Worm (Caenorhabditis elegans) whole organism, midembryonic: Measurements from ENCODE around the gene ttc-37.

Experiments used
- cog-1 ChIP-seq: sonication (generic microtip); optimal IDR thresholded peaks from 2 replicates; lab custom pipeline; 2016; ENCODE audit warnings: missing genetic modification characterization, missing compliant biosample characterization
- med-1 ChIP-seq: sonication (generic microtip); optimal IDR thresholded peaks from 2 replicates; lab custom pipeline; 2017; ENCODE audit warnings: missing genetic modification characterization, mild to moderate bottlenecking, missing compliant biosample characterization, antibody characterized with exemption, missing genetic modification reagents; ENCODE audit not compliant: insufficient read depth
- tab-1 ChIP-seq: fragments of 200-800 bp; sonication (Bioruptor generic); IDR thresholded peaks from 2 replicates; pipeline ENCODE4 v1.3.6; 2022; ENCODE audit warnings: missing genetic modification characterization, missing compliant biosample characterization
- ztf-23 ChIP-seq: fragments of 200-800 bp; sonication (Bioruptor generic); IDR thresholded peaks from 2 replicates; pipeline ENCODE4 v1.3.6; 2022; ENCODE audit warnings: missing genetic modification reagents, missing genetic modification characterization, missing compliant biosample characterization

ce11 chrV:5169586-5169985 is 34.7 kb upstream of the ttc-37 start, which contains the start of gene srt-64:
- TF ChIP-seq cog-1 (tag; lab: Kevin White, UChicago), result no peak
- TF ChIP-seq tab-1 (GFP tag; lab: Robert Waterston, UW), result no peak
- TF ChIP-seq med-1, result no peak
- TF ChIP-seq ztf-23, result no peak
